Worm (Caenorhabditis elegans) whole organism, L1 larva: ENCODE measurements around the gene srw-56.
A peak's percentile ranks its signal among the peaks of the same experiment; 100 is the strongest.

ENCODE experiments used
- C16A3.4 ChIP-seq: fragments of 150-350 bp; optimal IDR thresholded peaks from 2 replicates; lab custom pipeline; 2014; ENCODE audit warnings: missing biosample characterization, missing genetic modification characterization
- aha-1 ChIP-seq: fragments of 150-350 bp; optimal IDR thresholded peaks from 2 replicates; lab custom pipeline; 2014; ENCODE audit warnings: missing biosample characterization, missing genetic modification characterization
- ama-1 ChIP-seq: fragments of 150-350 bp; optimal IDR thresholded peaks from 2 replicates; lab custom pipeline; 2014
- blmp-1 ChIP-seq: fragments of 150-350 bp; optimal IDR thresholded peaks from 2 replicates; lab custom pipeline; 2014; ENCODE audit warnings: missing biosample characterization, missing genetic modification characterization
- ceh-8 ChIP-seq: fragments of 200-800 bp; sonication (Bioruptor generic); optimal IDR thresholded peaks from 2 replicates; lab custom pipeline; 2018; ENCODE audit warnings: mild to moderate bottlenecking, missing genetic modification characterization, moderate library complexity, missing compliant biosample characterization
- ces-1 ChIP-seq: fragments of 150-350 bp; optimal IDR thresholded peaks from 2 replicates; lab custom pipeline; 2014; ENCODE audit warnings: missing biosample characterization, missing genetic modification reagents, missing genetic modification characterization
- dpl-1 ChIP-seq, 3 experiments: fragments of 150-350 bp in 2 of 3; sonication (generic microtip) in 1 of 3; optimal IDR thresholded peaks; 2 replicates each; lab custom pipeline; 2014 to 2017; ENCODE audit warnings: missing biosample characterization in 3 of 3, missing genetic modification characterization in 3 of 3, missing genetic modification reagents in 3 of 3
- dsc-1 ChIP-seq: sonication (generic microtip); optimal IDR thresholded peaks from 2 replicates; lab custom pipeline; 2016; ENCODE audit warnings: mild to moderate bottlenecking, missing genetic modification characterization, missing compliant biosample characterization
- efl-1 ChIP-seq, 4 experiments: fragments of 150-350 bp; optimal IDR thresholded peaks in 3 of 4; peaks in 1 of 4; 1 replicate in 1 of 4; 2 replicates in 3 of 4; lab custom pipeline; 2014; ENCODE audit warnings: missing biosample characterization in 2 of 4, missing genetic modification characterization in 2 of 4, missing genetic modification reagents in 2 of 4
- efl-3 ChIP-seq: fragments of 200-800 bp; sonication (Bioruptor generic); optimal IDR thresholded peaks from 2 replicates; lab custom pipeline; 2018; ENCODE audit warnings: mild to moderate bottlenecking, missing genetic modification characterization, missing compliant biosample characterization
- egl-13 ChIP-seq: sonication (generic microtip); optimal IDR thresholded peaks from 2 replicates; lab custom pipeline; 2016; ENCODE audit warnings: missing genotype, missing genetic modification reagents, missing genetic modification characterization, missing compliant biosample characterization
- egl-27 ChIP-seq, 2 experiments: fragments of 150-350 bp in 1 of 2; sonication (generic microtip); optimal IDR thresholded peaks; 3 replicates each; lab custom pipeline; 2017 to 2018; ENCODE audit warnings: missing biosample characterization in 2 of 2, missing genetic modification characterization in 2 of 2, missing genetic modification reagents in 2 of 2
- elt-3 ChIP-seq, 6 experiments: fragments of 150-350 bp in 1 of 6; sonication (generic microtip); optimal IDR thresholded peaks; 2 replicates each; lab custom pipeline; 2017 to 2018; ENCODE audit warnings: missing biosample characterization in 6 of 6, missing genetic modification characterization in 6 of 6, inconsistent platforms in 1 of 6
- fkh-8 ChIP-seq: sonication (generic microtip); optimal IDR thresholded peaks from 2 replicates; lab custom pipeline; 2016; ENCODE audit warnings: mild to moderate bottlenecking, missing genetic modification characterization, missing compliant biosample characterization
- fos-1 ChIP-seq: fragments of 150-350 bp; optimal IDR thresholded peaks from 2 replicates; lab custom pipeline; 2014; ENCODE audit warnings: missing biosample characterization, missing genetic modification characterization
- grh-1 ChIP-seq: fragments of 200-800 bp; sonication (Bioruptor generic); IDR thresholded peaks from 2 replicates; pipeline ENCODE4 v1.3.6; 2022; ENCODE audit warnings: missing genetic modification reagents, missing genetic modification characterization, missing compliant biosample characterization
- hlh-17 ChIP-seq: fragments of 200-800 bp; sonication (Bioruptor generic); optimal IDR thresholded peaks from 2 replicates; lab custom pipeline; 2018; ENCODE audit warnings: missing genetic modification characterization, mild to moderate bottlenecking, missing compliant biosample characterization, moderate library complexity, borderline replicate concordance
- irx-1 ChIP-seq: sonication (generic microtip); optimal IDR thresholded peaks from 2 replicates; lab custom pipeline; 2016; ENCODE audit warnings: missing genetic modification characterization, missing compliant biosample characterization
- isw-1 ChIP-seq: fragments of 200-800 bp; sonication (Bioruptor generic); IDR thresholded peaks from 2 replicates; pipeline ENCODE4 v1.3.6; 2022; ENCODE audit warnings: missing genetic modification characterization, missing compliant biosample characterization
- lin-13 ChIP-seq: fragments of 150-350 bp; optimal IDR thresholded peaks from 2 replicates; lab custom pipeline; 2014; ENCODE audit warnings: missing biosample characterization, missing genetic modification reagents, missing genetic modification characterization
- lin-14 ChIP-seq: fragments of 200-800 bp; sonication (Bioruptor generic); optimal IDR thresholded peaks from 2 replicates; lab custom pipeline; 2018; ENCODE audit warnings: mild to moderate bottlenecking, missing genetic modification characterization, moderate library complexity, missing compliant biosample characterization
- lin-39 ChIP-seq: fragments of 150-350 bp; optimal IDR thresholded peaks from 2 replicates; lab custom pipeline; 2014; ENCODE audit warnings: missing biosample characterization, missing genetic modification reagents, missing genetic modification characterization
- lsy-2 ChIP-seq, 2 experiments: fragments of 150-350 bp; optimal IDR thresholded peaks; 2 replicates each; lab custom pipeline; 2014; ENCODE audit warnings: missing biosample characterization in 2 of 2, missing genetic modification characterization in 2 of 2
- mep-1 ChIP-seq: fragments of 150-350 bp; optimal IDR thresholded peaks from 2 replicates; lab custom pipeline; 2014; ENCODE audit warnings: missing biosample characterization, missing genetic modification characterization
- nhr-12 ChIP-seq: sonication (generic microtip); optimal IDR thresholded peaks from 2 replicates; lab custom pipeline; 2017; ENCODE audit warnings: missing biosample characterization, missing genetic modification characterization
- nhr-20 ChIP-seq: sonication (generic microtip); optimal IDR thresholded peaks from 2 replicates; lab custom pipeline; 2016; ENCODE audit warnings: mild to moderate bottlenecking, missing genetic modification characterization, missing compliant biosample characterization
- nhr-237 ChIP-seq: fragments of 150-350 bp; optimal IDR thresholded peaks from 2 replicates; lab custom pipeline; 2014; ENCODE audit warnings: missing biosample characterization, missing genetic modification characterization
- nhr-71 ChIP-seq: sonication (generic microtip); optimal IDR thresholded peaks from 2 replicates; lab custom pipeline; 2016; ENCODE audit warnings: mild to moderate bottlenecking, missing genetic modification characterization, moderate library complexity, missing compliant biosample characterization
- nhr-85 ChIP-seq: sonication (generic microtip); peaks from one replicate; lab custom pipeline; 2016; ENCODE audit warnings: missing genetic modification characterization, inconsistent platforms, missing compliant biosample characterization
- pqm-1 ChIP-seq: sonication (generic microtip); optimal IDR thresholded peaks from 3 replicates; lab custom pipeline; 2017; ENCODE audit warnings: missing biosample characterization, missing genetic modification characterization
- rnt-1 ChIP-seq: sonication (generic microtip); optimal IDR thresholded peaks from 2 replicates; lab custom pipeline; 2016; ENCODE audit warnings: mild to moderate bottlenecking, missing genetic modification characterization, moderate library complexity, missing compliant biosample characterization
- snpc-4 ChIP-seq: fragments of 150-350 bp; optimal IDR thresholded peaks from 2 replicates; lab custom pipeline; 2014; ENCODE audit warnings: missing biosample characterization, missing genetic modification characterization
- snu-23 ChIP-seq: sonication (generic microtip); optimal IDR thresholded peaks from 2 replicates; lab custom pipeline; 2016; ENCODE audit warnings: missing genetic modification characterization, missing compliant biosample characterization
- sptf-1 ChIP-seq: fragments of 150-350 bp; optimal IDR thresholded peaks from 2 replicates; lab custom pipeline; 2014; ENCODE audit warnings: missing biosample characterization, missing genetic modification characterization
- unc-130 ChIP-seq: fragments of 150-350 bp; optimal IDR thresholded peaks from 2 replicates; lab custom pipeline; 2017; ENCODE audit warnings: missing biosample characterization, missing genetic modification characterization, inconsistent platforms
- unc-86 ChIP-seq: sonication (generic microtip); optimal IDR thresholded peaks from 2 replicates; lab custom pipeline; 2016; ENCODE audit warnings: missing genetic modification characterization, missing compliant biosample characterization
- vab-15 ChIP-seq: sonication (generic microtip); optimal IDR thresholded peaks from 2 replicates; lab custom pipeline; 2017; ENCODE audit warnings: missing genotype, mild to moderate bottlenecking, missing genetic modification characterization, missing compliant biosample characterization
- xbp-1 ChIP-seq: sonication (generic microtip); optimal IDR thresholded peaks from 2 replicates; lab custom pipeline; 2016; ENCODE audit warnings: missing genetic modification characterization, missing compliant biosample characterization
- zag-1 ChIP-seq: fragments of 150-350 bp; optimal IDR thresholded peaks from 2 replicates; lab custom pipeline; 2014; ENCODE audit warnings: missing biosample characterization, missing genetic modification characterization

The srw-56 gene

DNA sequence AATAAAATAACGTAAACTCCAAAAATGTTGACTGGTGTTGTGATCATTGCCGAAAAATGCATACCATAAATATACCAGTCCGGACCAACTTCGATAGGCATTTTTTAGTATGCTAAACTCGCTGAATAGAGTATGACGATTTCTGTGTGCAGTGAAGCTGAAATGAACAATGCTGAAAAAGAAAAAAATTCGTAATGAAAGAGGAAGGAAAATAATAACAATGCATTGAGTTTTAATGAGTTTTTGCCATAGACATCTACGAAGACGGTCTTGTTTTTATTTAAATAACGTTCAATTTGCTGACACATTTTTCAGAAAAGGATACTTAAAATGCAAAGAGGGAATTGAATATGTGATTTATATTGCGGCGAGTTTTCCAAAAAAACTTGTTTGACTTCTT lies 14.9 kb upstream of the srw-56 start, which contains the start of gene sri-1:
Gene sri-1, minus strand, starts transcription at position 101 of the 400 bp plus-strand sequence.
- TF ChIP-seq nhr-12 (tag; lab: Kevin White, UChicago), result no peak
- TF ChIP-seq pqm-1 (tag; lab: Kevin White, UChicago), result no peak
- no peak for TF ChIP-seq irx-1 (tag; lab: Kevin White, UChicago)
- no peak for TF ChIP-seq C16A3.4 (tag; lab: Kevin White, UChicago)
- no peak for TF ChIP-seq dsc-1 (tag; lab: Kevin White, UChicago)
- no peak for TF ChIP-seq lin-39 (tag; lab: Kevin White, UChicago)
- TF ChIP-seq hlh-17 (GFP tag; lab: Kevin White, UChicago), result no peak
- TF ChIP-seq ama-1 (lab: Kevin White, UChicago), result no peak
- TF ChIP-seq fkh-8 (tag; lab: Kevin White, UChicago), result no peak
- no peak for TF ChIP-seq elt-3 (tag; optimal IDR thresholded peaks at IDR 0.05; lab: Kevin White, UChicago)
- TF ChIP-seq efl-1 (optimal IDR thresholded peaks at IDR 0.05; lab: Kevin White, UChicago), result no peak
- no peak for TF ChIP-seq efl-1 (GFP tag; optimal IDR thresholded peaks at IDR 0.05 in 1 of 2; lab: Kevin White, UChicago)

ce11 chrV:15965114-15965513 lies 12.5 kb upstream of the srw-56 start, which contains the start of gene sri-2:
sri-2 (minus strand) TSS chrV:15965214.
- peak; percentile 39 for TF ChIP-seq fkh-8 (tag; lab: Kevin White, UChicago)
- no peak for TF ChIP-seq egl-27 (tag; optimal IDR thresholded peaks at IDR 0.05; lab: Kevin White, UChicago)
- TF ChIP-seq nhr-20 (tag; lab: Kevin White, UChicago), result no peak

ce11 chrV:15959456-15959855 lies 6.8 kb upstream of the srw-56 start:
- TF ChIP-seq zag-1 (tag; lab: Kevin White, UChicago) (no peak), ces-1 (GFP tag; lab: Kevin White, UChicago) (no peak), lsy-2 (tag; optimal IDR thresholded peaks at IDR 0.05; lab: Kevin White, UChicago) (peak; percentile 13 to 14), lin-14 (GFP tag; lab: Kevin White, UChicago) (peak; percentile 55), efl-1 (optimal IDR thresholded peaks at IDR 0.05; lab: Kevin White, UChicago) (peak; percentile 35 to 41), efl-1 (GFP tag; optimal IDR thresholded peaks at IDR 0.05 in 1 of 2; lab: Kevin White, UChicago) (peak in 1 of 2 experiments; percentile 82), mep-1 (tag; lab: Kevin White, UChicago) (peak; percentile 8), nhr-85 (tag; lab: Kevin White, UChicago) (peak; percentile 87), blmp-1 (tag; lab: Kevin White, UChicago) (no peak), nhr-20 (tag; lab: Kevin White, UChicago) (peak; percentile 53)

ce11 chrV:15957098-15957497 lies 4.4 kb upstream of the srw-56 start, which contains the start of gene F36G9.3:
F36G9.3 (plus strand) TSS chrV:15957398.
- TF ChIP-seq ama-1 (lab: Kevin White, UChicago) (no peak), sptf-1 (tag; lab: Kevin White, UChicago) (no peak), isw-1 (no peak)

- TF ChIP-seq lin-14 (GFP tag; lab: Kevin White, UChicago), result no peak
- no peak for TF ChIP-seq snpc-4 (tag; lab: Kevin White, UChicago)
- TF ChIP-seq nhr-237 (tag; lab: Kevin White, UChicago), result no peak
- no peak for TF ChIP-seq mep-1 (tag; lab: Kevin White, UChicago)
- TF ChIP-seq fos-1 (tag; lab: Kevin White, UChicago), result no peak
- TF ChIP-seq unc-130 (tag; lab: Kevin White, UChicago), result no peak
- TF ChIP-seq efl-3 (GFP tag; lab: Kevin White, UChicago), result no peak
- no peak for TF ChIP-seq dsc-1 (tag; lab: Kevin White, UChicago)
- TF ChIP-seq blmp-1 (tag; lab: Kevin White, UChicago), result no peak
- no peak for TF ChIP-seq grh-1 (GFP tag; lab: Robert Waterston, UW)
These were observed 2.8 kb upstream of the srw-56 start, which contains the start of gene srh-186 for ce11 chrV:15955497-15955896. srh-186 (plus strand) TSS chrV:15955797.

- TF ChIP-seq xbp-1 (tag; lab: Kevin White, UChicago) (no peak), lsy-2 (tag; optimal IDR thresholded peaks at IDR 0.05; lab: Kevin White, UChicago) (no peak), rnt-1 (no peak), mep-1 (tag; lab: Kevin White, UChicago) (no peak), vab-15 (tag; lab: Kevin White, UChicago) (no peak), dpl-1 (GFP tag; optimal IDR thresholded peaks at IDR 0.05; lab: Kevin White, UChicago) (no peak), unc-86 (no peak), egl-13 (tag; lab: Kevin White, UChicago) (no peak), ces-1 (GFP tag; lab: Kevin White, UChicago) (no peak), ceh-8 (GFP tag; lab: Kevin White, UChicago) (no peak), elt-3 (tag; optimal IDR thresholded peaks at IDR 0.05; lab: Kevin White, UChicago) (no peak), nhr-71 (tag; lab: Kevin White, UChicago) (no peak), snu-23 (GFP tag; lab: Kevin White, UChicago) (no peak), aha-1 (tag; lab: Kevin White, UChicago) (no peak), lin-13 (no peak)
These were observed 2.3 kb upstream of the srw-56 start, which contains the start of gene srw-57 for ce11 chrV:15954932-15955331. srw-57 (minus strand) TSS chrV:15955032.
